Worm (Caenorhabditis elegans) whole organism, L4 larva: Measurements from ENCODE around the gene W02B12.1.

Experiments used
- D1046.2 ChIP-seq: fragments of 200-800 bp; sonication (Bioruptor generic); IDR thresholded peaks from 2 replicates; pipeline ENCODE4 v1.3.6; 2022; ENCODE audit warnings: missing genetic modification characterization, missing compliant biosample characterization
- ama-1 ChIP-seq: fragments of 150-350 bp; optimal IDR thresholded peaks from 2 replicates; lab custom pipeline; 2014; ENCODE audit warnings: inconsistent platforms, mixed read lengths
- fkh-10 ChIP-seq: fragments of 150-350 bp; optimal IDR thresholded peaks from 2 replicates; lab custom pipeline; 2014; ENCODE audit warnings: missing biosample characterization, missing genetic modification reagents, missing genetic modification characterization
- gei-8 ChIP-seq: fragments of 200-800 bp; sonication (Bioruptor generic); optimal IDR thresholded peaks from 2 replicates; lab custom pipeline; 2018; ENCODE audit warnings: mild to moderate bottlenecking, missing genetic modification characterization, missing compliant biosample characterization
- hlh-30 ChIP-seq: sonication (generic microtip); optimal IDR thresholded peaks from 2 replicates; lab custom pipeline; 2017; ENCODE audit warnings: antibody characterized with exemption, mild to moderate bottlenecking, missing genetic modification characterization, missing compliant biosample characterization; ENCODE audit not compliant: insufficient read depth
- jun-1 ChIP-seq: fragments of 150-350 bp; optimal IDR thresholded peaks from 2 replicates; lab custom pipeline; 2014; ENCODE audit warnings: missing biosample characterization, missing genetic modification reagents, missing genetic modification characterization
- lin-29 ChIP-seq: fragments of 200-800 bp; sonication (Bioruptor generic); IDR thresholded peaks from 2 replicates; pipeline ENCODE4 v1.3.6; 2022; ENCODE audit warnings: missing genetic modification reagents, missing genetic modification characterization, missing compliant biosample characterization
- madf-5 ChIP-seq, 2 experiments: fragments of 200-800 bp; sonication (Bioruptor generic); IDR thresholded peaks; 2 replicates each; pipeline ENCODE4 v1.3.6; 2022; ENCODE audit warnings: missing compliant biosample characterization in 2 of 2, missing genetic modification characterization in 2 of 2
- pqm-1 ChIP-seq: sonication (generic microtip); optimal IDR thresholded peaks from 2 replicates; lab custom pipeline; 2017; ENCODE audit warnings: missing biosample characterization, missing genetic modification characterization
- skn-1 ChIP-seq: fragments of 150-350 bp; optimal IDR thresholded peaks from 2 replicates; lab custom pipeline; 2014; ENCODE audit warnings: missing biosample characterization, missing genetic modification characterization
- unc-130 ChIP-seq: sonication (generic microtip); optimal IDR thresholded peaks from 2 replicates; lab custom pipeline; 2016; ENCODE audit warnings: missing genetic modification reagents, missing genetic modification characterization, missing compliant biosample characterization
- unc-39 ChIP-seq: sonication (generic microtip); optimal IDR thresholded peaks from 2 replicates; lab custom pipeline; 2017; ENCODE audit warnings: missing biosample characterization, missing genetic modification characterization
- unc-62 ChIP-seq, 3 experiments: fragments of 150-350 bp in 1 of 3; sonication (generic microtip); optimal IDR thresholded peaks in 2 of 3; peaks in 1 of 3; 1 replicate in 1 of 3; 2 replicates in 2 of 3; lab custom pipeline; 2014 to 2017; ENCODE audit warnings: missing biosample characterization in 3 of 3, missing genetic modification characterization in 3 of 3, missing genetic modification reagents in 3 of 3, missing genotype in 1 of 3

ce11 chrII:11443128-11443527 lies 5.7 kb upstream of the W02B12.1 start:
- TF ChIP-seq D1046.2 (GFP tag; lab: Robert Waterston, UW): no peak
- no peak for TF ChIP-seq lin-29 (GFP tag; lab: Robert Waterston, UW)
- TF ChIP-seq skn-1 (tag; lab: Kevin White, UChicago): no peak
- TF ChIP-seq hlh-30 (tag; lab: Kevin White, UChicago): no peak
- no peak for TF ChIP-seq madf-5 (GFP tag; IDR thresholded peaks at IDR 0.05; lab: Robert Waterston, UW)
- no peak for TF ChIP-seq unc-39 (tag; lab: Kevin White, UChicago)
- no peak for TF ChIP-seq jun-1 (tag; lab: Kevin White, UChicago)
- no peak for TF ChIP-seq unc-130 (GFP tag; lab: Kevin White, UChicago)
- no peak for TF ChIP-seq unc-62 (GFP tag; optimal IDR thresholded peaks at IDR 0.05 in 1 of 2; lab: Kevin White, UChicago)
- no peak for TF ChIP-seq unc-62 (tag; optimal IDR thresholded peaks at IDR 0.05; lab: Kevin White, UChicago)
- no peak for TF ChIP-seq gei-8
- no peak for TF ChIP-seq pqm-1 (tag; lab: Kevin White, UChicago)
- TF ChIP-seq fkh-10 (GFP tag; lab: Kevin White, UChicago): no peak
- TF ChIP-seq ama-1: no peak
